Fruit fly (Drosophila melanogaster): ENCODE results near the gene CG13461.
A peak's percentile ranks its signal among the peaks of the same experiment; 100 is the strongest.

Gene CG13461

DNA sequence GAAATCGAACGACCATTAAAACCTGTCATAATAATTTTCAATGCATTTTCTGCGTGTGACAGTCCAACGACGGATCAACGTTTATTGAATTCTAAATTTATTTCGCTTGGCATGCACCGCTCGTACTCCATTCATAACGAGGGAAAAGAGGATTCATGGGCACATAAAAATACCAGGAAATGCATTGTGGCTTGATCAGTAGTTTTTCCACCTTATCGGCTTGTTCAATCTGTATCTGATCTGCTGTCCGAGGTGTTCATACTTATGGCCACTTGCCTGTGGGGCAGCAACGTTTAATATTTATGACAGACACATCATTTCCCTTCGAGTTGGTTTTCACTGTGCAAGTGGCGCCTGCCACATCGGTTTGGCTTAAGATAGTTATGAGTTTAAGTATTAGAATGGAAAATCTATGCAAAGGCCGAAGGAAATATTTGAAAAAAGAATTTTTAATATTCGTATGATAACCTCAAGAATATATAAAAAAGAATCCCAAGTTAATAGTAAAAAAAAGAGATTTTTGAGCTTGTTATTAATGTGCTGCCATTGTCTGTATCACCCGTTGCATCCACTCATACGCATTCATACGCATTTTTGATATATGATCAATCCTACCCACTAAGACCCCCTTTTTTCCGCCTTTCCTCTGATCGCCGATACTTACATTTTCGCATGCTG is 44.9 kb downstream of the CG13461 start (continued):
- TF ChIP-seq fd59A (GFP tag; optimal IDR thresholded peaks at IDR 0.05) (peak; percentile 25), CG8319 (GFP tag; optimal IDR thresholded peaks at IDR 0.05) (no peak), Lpt (GFP tag; optimal IDR thresholded peaks at IDR 0.05) (peak; percentile 20), net (GFP tag; optimal IDR thresholded peaks at IDR 0.05) (peak; percentile 6), salr (GFP tag; optimal IDR thresholded peaks at IDR 0.05) (no peak), Sox14 (GFP tag; optimal IDR thresholded peaks at IDR 0.05) (peak; percentile 20), CG8632 (GFP tag; optimal IDR thresholded peaks at IDR 0.05) (peak; percentile 7), Ets96B (tag; optimal IDR thresholded peaks at IDR 0.05) (peak; percentile 45), acj6 (GFP tag; optimal IDR thresholded peaks at IDR 0.05) (peak; percentile 24)

DNA sequence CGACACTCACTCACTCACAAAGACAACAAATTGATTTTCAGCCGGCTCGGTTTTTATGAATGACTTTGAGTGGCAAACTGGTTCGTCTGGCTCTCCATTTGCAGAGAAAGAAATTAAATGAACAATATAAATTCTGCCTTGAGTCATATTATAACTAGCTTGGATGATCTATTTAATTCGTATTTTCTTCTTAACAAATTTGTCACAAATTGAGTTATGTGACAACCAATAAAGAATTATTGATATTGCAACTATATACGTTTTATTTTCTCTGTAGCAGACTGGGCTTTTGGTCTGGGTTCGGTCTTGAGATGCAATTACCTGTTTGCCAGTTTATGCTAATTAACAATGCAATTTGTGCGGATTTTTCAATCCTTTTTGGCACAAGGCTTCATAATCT is 45.5 kb downstream of the CG13461 start:
- TF ChIP-seq dac (GFP tag; optimal IDR thresholded peaks at IDR 0.05) (peak; percentile 69), spab (GFP tag; optimal IDR thresholded peaks at IDR 0.05) (peak; percentile 56), vri (GFP tag; optimal IDR thresholded peaks at IDR 0.05) (peak; percentile 12), CG15336 (GFP tag; IDR thresholded peaks at IDR 0.05) (peak; percentile 97), cyc (GFP tag; optimal IDR thresholded peaks at IDR 0.05) (peak; percentile 45), eg (GFP tag; IDR thresholded peaks at IDR 0.05) (peak; percentile 96), Sox14 (GFP tag; optimal IDR thresholded peaks at IDR 0.05) (peak; percentile 77), fd85E (GFP tag; optimal IDR thresholded peaks at IDR 0.05) (no peak), Met (GFP tag; optimal IDR thresholded peaks at IDR 0.05) (peak; percentile 68), Ets21C (GFP tag; optimal IDR thresholded peaks at IDR 0.05) (peak; percentile 57), Eip78C (GFP tag) (peak; percentile 97), CG16779 (tag; optimal IDR thresholded peaks at IDR 0.05) (peak; percentile 55), dsx (GFP tag; optimal IDR thresholded peaks at IDR 0.05; ENCODE audit: poor library complexity, severe bottlenecking) (peak; percentile 76), Smox (GFP tag; optimal IDR thresholded peaks at IDR 0.05) (peak; percentile 69), CG4318 (GFP tag; optimal IDR thresholded peaks at IDR 0.05) (peak; percentile 63), Lpt (GFP tag; optimal IDR thresholded peaks at IDR 0.05) (peak; percentile 74), Blimp-1 (GFP tag; optimal IDR thresholded peaks at IDR 0.05) (no peak), CG7368 (GFP tag; optimal IDR thresholded peaks at IDR 0.05) (peak; percentile 76), OdsH (GFP tag; optimal IDR thresholded peaks at IDR 0.05) (peak; percentile 80), svp (GFP tag) (peak; percentile 83), CG11902 (GFP tag; optimal IDR thresholded peaks at IDR 0.05) (peak; percentile 49), Ets96B (tag; optimal IDR thresholded peaks at IDR 0.05) (peak; percentile 80), fkh (GFP tag; optimal IDR thresholded peaks at IDR 0.05) (no peak), CG11294 (GFP tag; IDR thresholded peaks at IDR 0.05) (peak; percentile 80), Sox102F (GFP tag; optimal IDR thresholded peaks at IDR 0.05) (peak; percentile 77), lz (GFP tag; optimal IDR thresholded peaks at IDR 0.05) (peak; percentile 79), CG32006 (GFP tag; optimal IDR thresholded peaks at IDR 0.05) (peak; percentile 88), CG3032 (tag; optimal IDR thresholded peaks at IDR 0.05) (peak; percentile 77), CG6276 (GFP tag; optimal IDR thresholded peaks at IDR 0.05) (peak; percentile 82), CG10669 (GFP tag; optimal IDR thresholded peaks at IDR 0.05) (peak; percentile 74), pdm3 (GFP tag; optimal IDR thresholded peaks at IDR 0.05) (peak; percentile 87), CG31627 (GFP tag; optimal IDR thresholded peaks at IDR 0.05) (peak; percentile 59), Hr39 (GFP tag; optimal IDR thresholded peaks at IDR 0.05) (peak; percentile 62), net (GFP tag; optimal IDR thresholded peaks at IDR 0.05) (peak; percentile 88), CG6163 (GFP tag; IDR thresholded peaks at IDR 0.05) (peak; percentile 91), achi (GFP tag; optimal IDR thresholded peaks at IDR 0.05) (peak; percentile 83), fd59A (GFP tag; optimal IDR thresholded peaks at IDR 0.05) (peak; percentile 54), Gug (GFP tag; IDR thresholded peaks at IDR 0.05) (peak; percentile 86), CG11762 (GFP tag; optimal IDR thresholded peaks at IDR 0.05; ENCODE audit: insufficient read depth) (peak; percentile 77), CG8119 (GFP tag; IDR thresholded peaks at IDR 0.05) (peak; percentile 95), CG6792 (GFP tag; optimal IDR thresholded peaks at IDR 0.05) (peak; percentile 88), Eip93F (GFP tag; optimal IDR thresholded peaks at IDR 0.05) (no peak), Hr38 (GFP tag; optimal IDR thresholded peaks at IDR 0.05) (no peak), CG8632 (GFP tag; optimal IDR thresholded peaks at IDR 0.05) (peak; percentile 77), CG10631 (GFP tag; optimal IDR thresholded peaks at IDR 0.05) (peak; percentile 87), Hr4 (GFP tag; optimal IDR thresholded peaks at IDR 0.05) (peak; percentile 91)
